Fruit fly (Drosophila melanogaster): ENCODE results near the gene Nazo.
A peak's percentile ranks its signal among the peaks of the same experiment; 100 is the strongest.

Gene Nazo

DNA sequence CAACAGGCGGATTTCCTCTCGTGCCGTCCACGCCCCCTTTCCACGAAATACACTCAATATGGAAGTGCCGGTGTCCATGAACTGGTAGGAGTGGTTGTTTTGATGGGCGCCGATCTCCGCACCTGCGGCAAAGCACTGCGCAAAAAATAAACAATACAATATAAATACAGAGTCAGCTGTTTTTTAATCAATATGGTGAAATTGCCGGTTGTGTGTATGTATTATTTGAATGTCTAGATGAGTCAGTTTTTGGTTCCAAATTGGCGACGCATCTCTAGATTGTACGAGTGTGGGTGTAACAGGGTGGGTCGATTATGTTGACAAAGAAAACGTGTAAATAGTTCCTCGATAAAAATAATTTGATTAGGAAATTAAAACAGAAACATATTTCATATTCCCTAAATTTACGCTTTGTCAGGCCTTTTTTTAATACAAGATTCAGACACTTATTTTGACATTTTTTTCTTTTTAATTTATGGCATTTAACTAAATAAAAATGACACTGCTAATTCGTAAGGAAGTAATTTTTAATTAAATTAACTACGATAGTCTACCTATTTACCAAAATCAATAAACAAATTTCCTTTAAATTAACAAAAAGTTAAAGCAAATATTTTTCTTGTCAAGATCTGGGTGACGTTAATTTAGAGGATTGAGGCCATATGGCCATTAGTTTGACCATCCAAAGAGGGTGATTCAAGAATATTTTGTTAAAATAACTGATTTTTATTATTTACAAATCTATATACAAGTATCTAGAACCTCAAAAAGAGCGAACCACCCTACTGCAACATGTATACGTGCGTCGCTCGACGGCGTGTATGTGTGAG is 48.0 kb upstream of the Nazo start (continued):
- TF ChIP-seq ss (GFP tag; optimal IDR thresholded peaks at IDR 0.05) (peak; percentile 83 to 89), CG6276 (GFP tag; optimal IDR thresholded peaks at IDR 0.05) (peak; percentile 94), net (GFP tag; optimal IDR thresholded peaks at IDR 0.05) (peak; percentile 90), salr (GFP tag; optimal IDR thresholded peaks at IDR 0.05) (peak; percentile 52 to 97), Blimp-1 (GFP tag; optimal IDR thresholded peaks at IDR 0.05) (peak; percentile 79), CG3032 (tag; optimal IDR thresholded peaks at IDR 0.05) (peak; percentile 88), Eip93F (GFP tag; optimal IDR thresholded peaks at IDR 0.05) (peak; percentile 64), CG10669 (GFP tag; optimal IDR thresholded peaks at IDR 0.05) (peak; percentile 81), CG1621 (tag; optimal IDR thresholded peaks at IDR 0.05) (peak; percentile 49), cyc (GFP tag; optimal IDR thresholded peaks at IDR 0.05) (peak; percentile 75), eg (GFP tag; IDR thresholded peaks at IDR 0.05) (peak; percentile 72), lz (GFP tag; optimal IDR thresholded peaks at IDR 0.05) (peak; percentile 89), OdsH (GFP tag; optimal IDR thresholded peaks at IDR 0.05) (peak; percentile 90), CG10631 (GFP tag; optimal IDR thresholded peaks at IDR 0.05) (peak; percentile 90), CG31627 (GFP tag; optimal IDR thresholded peaks at IDR 0.05) (peak; percentile 85), fkh (GFP tag; optimal IDR thresholded peaks at IDR 0.05) (peak; percentile 88), spab (GFP tag; optimal IDR thresholded peaks at IDR 0.05) (peak; percentile 84), Sox14 (GFP tag; optimal IDR thresholded peaks at IDR 0.05) (peak; percentile 86), CG32006 (GFP tag; optimal IDR thresholded peaks at IDR 0.05) (peak; percentile 95), Ets21C (GFP tag; optimal IDR thresholded peaks at IDR 0.05) (peak; percentile 68)

DNA sequence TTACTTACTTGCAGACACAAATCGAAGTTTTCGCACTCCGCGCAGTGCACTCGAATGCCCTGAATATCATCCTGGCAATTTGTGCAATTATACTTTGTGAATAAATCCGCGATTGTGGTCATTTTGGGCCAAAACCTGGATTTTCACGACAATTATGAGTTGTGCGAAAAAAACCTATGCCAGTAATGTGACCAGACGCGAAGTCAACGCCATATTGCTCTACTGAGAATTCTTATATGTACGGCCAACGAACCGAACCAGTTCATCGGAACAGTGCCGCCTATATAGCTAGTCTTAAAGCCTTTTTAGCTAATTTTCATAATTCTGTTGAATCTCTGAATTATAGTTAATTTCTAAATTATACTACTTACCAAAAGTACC is 47.4 kb upstream of the Nazo start, which contains the start of gene Ada2b:
Ada2b (minus strand) TSS at position 214 of the 381 bp plus-strand sequence.
- TF ChIP-seq dsx (GFP tag; optimal IDR thresholded peaks at IDR 0.05; ENCODE audit: poor library complexity, severe bottlenecking): peak; percentile 22
- TF ChIP-seq Sox15 (GFP tag; optimal IDR thresholded peaks at IDR 0.05): no peak
- no peak for TF ChIP-seq Lpt (GFP tag; optimal IDR thresholded peaks at IDR 0.05)

DNA sequence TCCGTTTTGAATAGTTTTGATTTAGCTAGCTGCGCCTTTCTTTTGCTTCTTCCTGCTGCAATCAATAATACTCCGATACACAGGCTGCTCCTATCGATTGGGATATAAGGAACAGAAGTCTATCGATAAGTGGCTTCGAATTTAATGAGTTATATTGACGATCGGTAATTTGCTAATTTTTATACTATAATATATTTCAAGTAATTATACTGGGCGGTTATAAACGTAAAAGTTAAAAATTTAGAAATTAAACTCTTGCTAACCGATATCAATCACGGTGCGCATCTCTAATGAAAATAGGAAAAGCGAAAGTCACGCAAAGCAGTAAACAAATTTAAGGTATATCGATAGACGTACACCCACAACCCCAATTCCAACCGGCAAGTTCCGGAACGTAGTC is 44.0 kb upstream of the Nazo start, which contains the start of the genes CG9636, CG18749 and CG33722:
CG9636 (minus strand) TSS at position 73 of the 400 bp plus-strand sequence.
CG18749 (plus strand) TSS at position 336 of the 400 bp plus-strand sequence.
CG33722 (plus strand) TSS at position 336 of the 400 bp plus-strand sequence.
- TF ChIP-seq CG1621 (tag; optimal IDR thresholded peaks at IDR 0.05) (peak; percentile 53), esn (GFP tag; optimal IDR thresholded peaks at IDR 0.05) (peak; percentile 81), CG8632 (GFP tag; optimal IDR thresholded peaks at IDR 0.05) (no peak), CG32006 (GFP tag; optimal IDR thresholded peaks at IDR 0.05) (peak; percentile 53), CG15336 (GFP tag; IDR thresholded peaks at IDR 0.05) (peak; percentile 57), CG4318 (GFP tag; optimal IDR thresholded peaks at IDR 0.05) (no peak), CG11902 (GFP tag; optimal IDR thresholded peaks at IDR 0.05) (peak; percentile 26), cyc (GFP tag; optimal IDR thresholded peaks at IDR 0.05) (peak; percentile 54), CG3032 (tag; optimal IDR thresholded peaks at IDR 0.05) (peak; percentile 59), CG11762 (GFP tag; optimal IDR thresholded peaks at IDR 0.05; ENCODE audit: insufficient read depth) (peak; percentile 11), OdsH (GFP tag; optimal IDR thresholded peaks at IDR 0.05) (peak; percentile 68), Eip93F (GFP tag; optimal IDR thresholded peaks at IDR 0.05) (peak; percentile 75), lz (GFP tag; optimal IDR thresholded peaks at IDR 0.05) (peak; percentile 76), CG6276 (GFP tag; optimal IDR thresholded peaks at IDR 0.05) (no peak), dac (GFP tag; optimal IDR thresholded peaks at IDR 0.05) (no peak), CG6808 (GFP tag; optimal IDR thresholded peaks at IDR 0.05) (peak; percentile 30), CG10631 (GFP tag; optimal IDR thresholded peaks at IDR 0.05) (peak; percentile 68), fkh (GFP tag; optimal IDR thresholded peaks at IDR 0.05) (peak; percentile 79), fd85E (GFP tag; optimal IDR thresholded peaks at IDR 0.05) (no peak), Ets21C (GFP tag; optimal IDR thresholded peaks at IDR 0.05) (peak; percentile 51), CG6163 (GFP tag; IDR thresholded peaks at IDR 0.05) (peak; percentile 55; the same call in 2 of the 3 replicates), svp (GFP tag) (no peak), CG8119 (GFP tag; IDR thresholded peaks at IDR 0.05) (no peak; the same call in 2 of the 3 replicates), CG6792 (GFP tag; optimal IDR thresholded peaks at IDR 0.05) (peak; percentile 56), CG7368 (GFP tag; optimal IDR thresholded peaks at IDR 0.05) (peak; percentile 42), Lpt (GFP tag; optimal IDR thresholded peaks at IDR 0.05) (no peak), Smox (GFP tag; optimal IDR thresholded peaks at IDR 0.05) (no peak), CG16779 (tag; optimal IDR thresholded peaks at IDR 0.05) (no peak), pdm3 (GFP tag; optimal IDR thresholded peaks at IDR 0.05) (peak; percentile 65), Eip75B (GFP tag; optimal IDR thresholded peaks at IDR 0.05) (no peak), Eip78C (GFP tag) (peak; percentile 89), eg (GFP tag; IDR thresholded peaks at IDR 0.05) (no peak), achi (GFP tag; optimal IDR thresholded peaks at IDR 0.05) (no peak), net (GFP tag; optimal IDR thresholded peaks at IDR 0.05) (no peak), CG34406 (GFP tag; optimal IDR thresholded peaks at IDR 0.05) (peak; percentile 51)
